Fruit fly (Drosophila melanogaster) Kc167 (cell line): ENCODE results near the gene CG7289.

Source experiments
- Myc ChIP-seq: fragments of >200 bp; optimal IDR thresholded peaks from 2 replicates; lab custom pipeline; 2017; ENCODE audit warnings: missing external identifiers
- Sin3A ChIP-seq: fragments of >200 bp; optimal IDR thresholded peaks from 2 replicates; lab custom pipeline; 2018; ENCODE audit warnings: missing external identifiers
- h ChIP-seq: fragments of >200 bp; optimal IDR thresholded peaks from 3 replicates; lab custom pipeline; 2018; ENCODE audit warnings: missing external identifiers
- insv ChIP-seq: fragments of >200 bp; optimal IDR thresholded peaks from 3 replicates; lab custom pipeline; 2018; ENCODE audit warnings: missing external identifiers
- psq ChIP-seq: fragments of >200 bp; optimal IDR thresholded peaks from 2 replicates; lab custom pipeline; 2017; ENCODE audit warnings: missing external identifiers
- ttk ChIP-seq: sonication (Bioruptor generic); optimal IDR thresholded peaks from 2 replicates; lab custom pipeline; 2017; ENCODE audit warnings: missing external identifiers

Gene CG7289

DNA sequence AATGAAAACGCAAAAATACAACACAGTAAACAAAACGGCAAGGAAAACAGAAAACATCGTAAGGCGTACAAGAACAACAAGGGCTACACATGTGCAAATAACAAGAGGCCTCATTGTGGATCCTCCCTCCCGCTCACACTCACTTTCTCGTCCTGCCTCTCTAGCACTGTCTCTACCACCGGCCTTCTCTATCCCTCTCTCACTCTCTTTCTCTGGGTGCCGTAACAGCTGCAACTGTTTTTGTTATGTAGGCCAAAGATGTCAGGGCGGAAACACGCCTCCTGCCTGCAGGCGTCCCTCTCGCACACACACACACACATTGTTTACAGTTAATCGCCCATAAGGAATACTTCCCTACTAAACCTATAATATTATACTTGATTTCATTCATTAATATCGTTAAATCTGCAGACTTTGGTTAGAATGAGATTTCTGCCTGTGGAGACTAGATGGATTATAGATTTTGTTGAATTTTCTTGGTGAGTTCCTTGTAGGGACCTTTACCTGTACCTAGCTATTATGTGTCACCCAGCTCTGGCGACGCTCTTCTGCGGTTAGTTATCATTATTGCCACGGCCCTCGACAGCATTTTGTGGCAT, 31.9 kb downstream of the CG7289 start:
- TF ChIP-seq psq (lab: Kevin White, UChicago) (no peak), Myc (lab: Kevin White, UChicago) (no peak), insv (lab: Kevin White, UChicago) (no peak), Sin3A (no peak)

- TF ChIP-seq insv (lab: Kevin White, UChicago) (no peak), ttk (lab: Kevin White, UChicago) (no peak), psq (lab: Kevin White, UChicago) (no peak), Sin3A (no peak), h (lab: Kevin White, UChicago) (no peak), Myc (lab: Kevin White, UChicago) (no peak)
These were observed 33.2 kb downstream of the CG7289 start for dm6 chr2L:2015204-2015603.

- TF ChIP-seq h (lab: Kevin White, UChicago) (no peak), Myc (lab: Kevin White, UChicago) (no peak), insv (lab: Kevin White, UChicago) (no peak), Sin3A (no peak), ttk (lab: Kevin White, UChicago) (no peak), psq (lab: Kevin White, UChicago) (no peak)
These were observed 40.8 kb downstream of the CG7289 start for dm6 chr2L:2022823-2023222.

DNA sequence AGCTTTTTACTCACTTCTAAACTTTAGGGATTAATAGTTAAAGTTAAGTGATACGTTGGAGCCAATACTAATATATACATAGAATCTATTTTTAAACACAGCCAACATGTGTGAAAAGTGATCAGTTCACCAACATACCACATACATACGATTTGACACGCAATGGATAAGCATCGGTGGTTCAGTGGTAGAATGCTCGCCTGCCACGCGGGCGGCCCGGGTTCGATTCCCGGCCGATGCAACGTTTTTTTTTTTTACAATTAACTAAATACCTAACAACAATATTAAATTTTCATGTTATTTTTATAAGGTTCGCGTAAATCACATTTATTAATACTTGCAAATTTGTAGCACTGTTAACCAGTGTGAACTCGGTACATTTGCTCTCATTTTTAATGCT, 49.5 kb downstream of the CG7289 start:
- TF ChIP-seq Sin3A, result no peak
- TF ChIP-seq insv (lab: Kevin White, UChicago), result no peak
- TF ChIP-seq Myc (lab: Kevin White, UChicago), result no peak
- TF ChIP-seq psq (lab: Kevin White, UChicago), result no peak
- no peak for TF ChIP-seq h (lab: Kevin White, UChicago)
- TF ChIP-seq ttk (lab: Kevin White, UChicago), result no peak

- no peak for TF ChIP-seq ttk (lab: Kevin White, UChicago)
- no peak for TF ChIP-seq Myc (lab: Kevin White, UChicago)
- TF ChIP-seq insv (lab: Kevin White, UChicago), result no peak
- TF ChIP-seq psq (lab: Kevin White, UChicago), result no peak
- TF ChIP-seq Sin3A, result no peak
- TF ChIP-seq h (lab: Kevin White, UChicago), result no peak
These were observed 50.1 kb downstream of the CG7289 start for dm6 chr2L:2032076-2032475.
